Fruit fly (Drosophila melanogaster) whole organism, embryonic: Measurements from ENCODE around the gene tank.

Experiments
- Adf1 ChIP-seq: fragments of 200-800 bp; sonication (Bioruptor generic); IDR thresholded peaks from 2 replicates; pipeline ENCODE4 v1.3.6; 2022; ENCODE audit warnings: missing biosample characterization, missing genetic modification characterization
- CG10209 ChIP-seq: fragments of 200-800 bp; sonication (Bioruptor generic); optimal IDR thresholded peaks from 3 replicates; lab custom pipeline; 2017; ENCODE audit warnings: missing biosample characterization, mild to moderate bottlenecking, missing genetic modification characterization, missing genetic modification reagents
- CG10543 ChIP-seq: fragments of 200-800 bp; sonication (Bioruptor generic); optimal IDR thresholded peaks from 3 replicates; lab custom pipeline; 2017; ENCODE audit warnings: missing biosample characterization, mild to moderate bottlenecking, missing genetic modification characterization, moderate library complexity
- CG10959 ChIP-seq: fragments of 200-800 bp; sonication (Bioruptor generic); IDR thresholded peaks from 2 replicates; pipeline ENCODE4 v1.3.6; 2022; ENCODE audit warnings: missing biosample characterization, missing genetic modification characterization
- CG11456 ChIP-seq: fragments of 200-800 bp; sonication (Bioruptor generic); IDR thresholded peaks from 3 replicates; pipeline ENCODE4 v1.3.6; 2022; ENCODE audit warnings: missing biosample characterization, missing genetic modification characterization
- CG12391 ChIP-seq: fragments of 200-800 bp; sonication (Bioruptor generic); optimal IDR thresholded peaks from 3 replicates; lab custom pipeline; 2018; ENCODE audit warnings: missing biosample characterization, mild to moderate bottlenecking, missing genetic modification characterization, moderate library complexity
- CG12769 ChIP-seq: fragments of 200-800 bp; sonication (Bioruptor generic); optimal IDR thresholded peaks from 2 replicates; lab custom pipeline; 2019; ENCODE audit warnings: missing biosample characterization, mild to moderate bottlenecking, missing genetic modification characterization, moderate library complexity
- CG13287 ChIP-seq: fragments of 200-800 bp; sonication (Bioruptor generic); IDR thresholded peaks from 2 replicates; pipeline ENCODE4 v1.3.6; 2022; ENCODE audit warnings: missing biosample characterization, missing genetic modification characterization; ENCODE audit not compliant: partially characterized antibody
- CG14710 ChIP-seq: fragments of 200-800 bp; sonication (Bioruptor generic); optimal IDR thresholded peaks from 3 replicates; lab custom pipeline; 2019; ENCODE audit warnings: missing biosample characterization, mild to moderate bottlenecking, missing genetic modification characterization, moderate library complexity
- CG14860 ChIP-seq: fragments of 200-800 bp; sonication (Bioruptor generic); IDR thresholded peaks from 3 replicates; pipeline ENCODE4 v1.3.6; 2022; ENCODE audit warnings: missing biosample characterization, missing genetic modification characterization; ENCODE audit not compliant: partially characterized antibody
- CG15011 ChIP-seq: fragments of 200-800 bp; sonication (Bioruptor generic); optimal IDR thresholded peaks from 3 replicates; lab custom pipeline; 2018; ENCODE audit warnings: missing biosample characterization, mild to moderate bottlenecking, missing genetic modification characterization
- CG1529 ChIP-seq: fragments of 200-800 bp; sonication (Bioruptor generic); optimal IDR thresholded peaks from 3 replicates; lab custom pipeline; 2018; ENCODE audit warnings: missing biosample characterization, missing genetic modification characterization
- CG16815 ChIP-seq: fragments of 200-800 bp; sonication (Bioruptor generic); optimal IDR thresholded peaks from 3 replicates; lab custom pipeline; 2017; ENCODE audit warnings: missing biosample characterization, mild to moderate bottlenecking, missing genetic modification characterization
- CG18011 ChIP-seq: fragments of 200-800 bp; sonication (Bioruptor generic); optimal IDR thresholded peaks from 2 replicates; lab custom pipeline; 2017; ENCODE audit warnings: missing biosample characterization, missing genetic modification characterization, mild to moderate bottlenecking, moderate library complexity, missing genotype
- CG18619 ChIP-seq: fragments of 200-800 bp; sonication (Bioruptor generic); optimal IDR thresholded peaks from 3 replicates; lab custom pipeline; 2017; ENCODE audit warnings: missing biosample characterization, mild to moderate bottlenecking, missing genetic modification characterization
- CG2199 ChIP-seq: fragments of 200-800 bp; sonication (Bioruptor generic); IDR thresholded peaks from 3 replicates; pipeline ENCODE4 v1.3.6; 2022; ENCODE audit warnings: missing biosample characterization, missing genetic modification characterization
- CG32767 ChIP-seq: fragments of 200-800 bp; sonication (Bioruptor generic); IDR thresholded peaks from 2 replicates; pipeline ENCODE4 v1.3.6; 2022; ENCODE audit warnings: missing biosample characterization, missing genetic modification characterization
- CG34224 ChIP-seq: fragments of 200-800 bp; sonication (Bioruptor generic); IDR thresholded peaks from 3 replicates; pipeline ENCODE4 v1.3.6; 2022; ENCODE audit warnings: missing biosample characterization, missing genetic modification characterization; ENCODE audit not compliant: partially characterized antibody
- CG5953 ChIP-seq: fragments of 200-800 bp; sonication (Bioruptor generic); IDR thresholded peaks from 2 replicates; pipeline ENCODE4 v1.3.6; 2022; ENCODE audit warnings: missing biosample characterization, missing genetic modification characterization
- CG6683 ChIP-seq: fragments of 200-800 bp; sonication (Bioruptor generic); optimal IDR thresholded peaks from 2 replicates; lab custom pipeline; 2017; ENCODE audit warnings: missing biosample characterization, mild to moderate bottlenecking, missing genetic modification characterization, missing genetic modification reagents
- CG7928 ChIP-seq: fragments of 200-800 bp; sonication (Bioruptor generic); optimal IDR thresholded peaks from 2 replicates; lab custom pipeline; 2017; ENCODE audit warnings: missing biosample characterization, mild to moderate bottlenecking, missing genetic modification characterization
- CHES-1-like ChIP-seq: fragments of 200-800 bp; sonication (Bioruptor generic); optimal IDR thresholded peaks from 2 replicates; lab custom pipeline; 2016; ENCODE audit warnings: missing biosample characterization, missing genetic modification characterization
- CTCF ChIP-seq: fragments of 200-800 bp; sonication (Bioruptor generic); optimal IDR thresholded peaks from 2 replicates; lab custom pipeline; 2017; ENCODE audit warnings: missing biosample characterization, mild to moderate bottlenecking, missing genetic modification characterization, moderate library complexity
- CrebB ChIP-seq: fragments of 200-800 bp; sonication (Bioruptor generic); optimal IDR thresholded peaks from 3 replicates; lab custom pipeline; 2018; ENCODE audit warnings: missing biosample characterization, mild to moderate bottlenecking, missing genetic modification characterization
- Fer1 ChIP-seq: fragments of 200-800 bp; sonication (Bioruptor generic); optimal IDR thresholded peaks from 2 replicates; lab custom pipeline; 2017; ENCODE audit warnings: missing biosample characterization, mild to moderate bottlenecking, missing genetic modification characterization
- HLH54F ChIP-seq: fragments of 200-800 bp; sonication (Bioruptor generic); optimal IDR thresholded peaks from 3 replicates; lab custom pipeline; 2016; ENCODE audit warnings: missing biosample characterization, missing genetic modification characterization
- Hr78 ChIP-seq, 2 experiments: fragments of 200-800 bp in 1 of 2; fragments of >200 bp in 1 of 2; sonication (Bioruptor generic) in 1 of 2; optimal IDR thresholded peaks; 2 replicates each; lab custom pipeline; 2017 to 2019; ENCODE audit warnings: missing biosample characterization in 2 of 2, missing genetic modification characterization in 2 of 2, mild to moderate bottlenecking in 1 of 2, moderate library complexity in 1 of 2
- Opbp ChIP-seq: fragments of 200-800 bp; sonication (Bioruptor generic); IDR thresholded peaks from 3 replicates; pipeline ENCODE4 v1.3.6; 2022; ENCODE audit warnings: missing biosample characterization, missing genetic modification characterization; ENCODE audit not compliant: partially characterized antibody
- Scr ChIP-seq: fragments of 200-800 bp; sonication (Bioruptor generic); IDR thresholded peaks from 2 replicates; pipeline ENCODE4 v1.3.6; 2022; ENCODE audit warnings: missing biosample characterization, missing genetic modification characterization; ENCODE audit not compliant: partially characterized antibody
- Spps ChIP-seq: fragments of 200-800 bp; sonication (Bioruptor generic); optimal IDR thresholded peaks from 2 replicates; lab custom pipeline; 2018; ENCODE audit warnings: missing biosample characterization, mild to moderate bottlenecking, missing genetic modification characterization
- Sry-β ChIP-seq: fragments of 200-800 bp; sonication (Bioruptor generic); optimal IDR thresholded peaks from 2 replicates; lab custom pipeline; 2018; ENCODE audit warnings: missing biosample characterization, mild to moderate bottlenecking, missing genetic modification characterization, moderate library complexity
- ab ChIP-seq: fragments of 200-800 bp; sonication (Bioruptor generic); optimal IDR thresholded peaks from 2 replicates; lab custom pipeline; 2016; ENCODE audit warnings: missing biosample characterization, missing genetic modification characterization
- ara ChIP-seq: fragments of 200-800 bp; sonication (Bioruptor generic); IDR thresholded peaks from 2 replicates; pipeline ENCODE4 v1.3.6; 2022; ENCODE audit warnings: missing biosample characterization, missing genetic modification characterization
- caup ChIP-seq: fragments of 200-800 bp; sonication (Bioruptor generic); optimal IDR thresholded peaks from 3 replicates; lab custom pipeline; 2017; ENCODE audit warnings: missing biosample characterization, mild to moderate bottlenecking, missing genetic modification characterization, moderate library complexity; ENCODE audit not compliant: severe bottlenecking
- ftz-f1 ChIP-seq: fragments of 200-800 bp; sonication (Bioruptor generic); optimal IDR thresholded peaks from 2 replicates; lab custom pipeline; 2016; ENCODE audit warnings: missing biosample characterization, missing genetic modification characterization
- inv ChIP-seq: fragments of 200-800 bp; sonication (Bioruptor generic); IDR thresholded peaks from 2 replicates; pipeline ENCODE4 v1.3.6; 2022; ENCODE audit warnings: missing biosample characterization, missing genetic modification characterization; ENCODE audit not compliant: partially characterized antibody
- klu ChIP-seq: fragments of 200-800 bp; sonication (Bioruptor generic); IDR thresholded peaks from 2 replicates; pipeline ENCODE4 v1.3.6; 2022; ENCODE audit warnings: missing biosample characterization, missing genetic modification characterization
- lmd ChIP-seq: fragments of 200-800 bp; sonication (Bioruptor generic); IDR thresholded peaks from 2 replicates; pipeline ENCODE4 v1.3.6; 2022; ENCODE audit warnings: missing biosample characterization, missing genetic modification characterization
- mirr ChIP-seq: fragments of 200-800 bp; sonication (Bioruptor generic); optimal IDR thresholded peaks from 3 replicates; lab custom pipeline; 2018; ENCODE audit warnings: missing biosample characterization, mild to moderate bottlenecking, missing genetic modification characterization
- mld ChIP-seq: fragments of 200-800 bp; sonication (Bioruptor generic); IDR thresholded peaks from 3 replicates; pipeline ENCODE4 v1.3.6; 2022; ENCODE audit warnings: missing biosample characterization, missing genetic modification characterization; ENCODE audit not compliant: partially characterized antibody
- nerfin-2 ChIP-seq: fragments of 200-800 bp; sonication (Bioruptor generic); IDR thresholded peaks from 2 replicates; pipeline ENCODE4 v1.3.6; 2022; ENCODE audit warnings: missing biosample characterization, missing genetic modification characterization; ENCODE audit not compliant: partially characterized antibody
- odd ChIP-seq: fragments of 200-800 bp; sonication (Bioruptor generic); optimal IDR thresholded peaks from 2 replicates; lab custom pipeline; 2017; ENCODE audit warnings: missing biosample characterization, mild to moderate bottlenecking, missing genetic modification characterization
- pho ChIP-seq: fragments of 200-800 bp; sonication (Bioruptor generic); optimal IDR thresholded peaks from 2 replicates; lab custom pipeline; 2016; ENCODE audit warnings: missing biosample characterization, missing genetic modification characterization
- sob ChIP-seq: fragments of 200-800 bp; sonication (Bioruptor generic); IDR thresholded peaks from 2 replicates; pipeline ENCODE4 v1.3.6; 2022; ENCODE audit warnings: missing biosample characterization, missing genetic modification characterization
- stwl ChIP-seq: fragments of 200-800 bp; sonication (Bioruptor generic); optimal IDR thresholded peaks from 3 replicates; lab custom pipeline; 2018; ENCODE audit warnings: missing biosample characterization, mild to moderate bottlenecking, missing genetic modification characterization, moderate library complexity
- tgo ChIP-seq: fragments of 200-800 bp; sonication (Bioruptor generic); IDR thresholded peaks from 3 replicates; pipeline ENCODE4 v1.3.6; 2022; ENCODE audit warnings: missing biosample characterization, missing genetic modification characterization
- wek ChIP-seq: fragments of 200-800 bp; sonication (Bioruptor generic); optimal IDR thresholded peaks from 3 replicates; lab custom pipeline; 2018; ENCODE audit warnings: missing biosample characterization, mild to moderate bottlenecking, missing genetic modification characterization, moderate library complexity
- wor ChIP-seq: fragments of 200-800 bp; sonication (Bioruptor generic); IDR thresholded peaks from 2 replicates; pipeline ENCODE4 v1.3.6; 2022; ENCODE audit warnings: missing biosample characterization, missing genetic modification characterization
- yki ChIP-seq: fragments of >200 bp; optimal IDR thresholded peaks from 3 replicates; lab custom pipeline; 2018

Gene tank

dm6 chr2L:4847191-4847853, 9.5 kb upstream of the tank start, which contains the start of the genes mxt and CG11927 (continued):
- no peak for TF ChIP-seq ftz-f1
- no peak for TF ChIP-seq wor
- TF ChIP-seq HLH54F (GFP tag; lab: Kevin White, UChicago) = peak; percentile 64
- peak; percentile 38 for TF ChIP-seq CG18619 (GFP tag; lab: Kevin White, UChicago)
- TF ChIP-seq CG15011 (GFP tag; lab: Kevin White, UChicago) = no peak
- no peak for TF ChIP-seq lmd (GFP tag; lab: Robert Waterston, UW)
- TF ChIP-seq CG1529 = no peak
- TF ChIP-seq CG2199 = no peak
- no peak for TF ChIP-seq Hr78 (GFP tag; optimal IDR thresholded peaks at IDR 0.05; lab: Kevin White, UChicago)
- TF ChIP-seq Fer1 (GFP tag; lab: Kevin White, UChicago) = no peak
- TF ChIP-seq nerfin-2 = peak; percentile 71
- TF ChIP-seq sob (GFP tag; lab: Robert Waterston, UW) = peak; percentile 48; the same call in 1 of the 2 replicates
- TF ChIP-seq inv (GFP tag; lab: Robert Waterston, UW) = peak; percentile 81
- TF ChIP-seq CG10543 = peak; percentile 56
- TF ChIP-seq ab (GFP tag; lab: Kevin White, UChicago) = no peak
- no peak for TF ChIP-seq CG32767 (GFP tag; lab: Robert Waterston, UW)
- TF ChIP-seq Sry-β = peak; percentile 88
- TF ChIP-seq tgo = no peak
- TF ChIP-seq CG12391 (tag; lab: Kevin White, UChicago) = peak; percentile 52
- TF ChIP-seq CG7928 = no peak
- TF ChIP-seq CG10209 (GFP tag; lab: Kevin White, UChicago) = no peak
- peak; percentile 78 for TF ChIP-seq CG14860
- no peak for TF ChIP-seq caup (GFP tag; lab: Kevin White, UChicago)
- TF ChIP-seq CG14710 = peak; percentile 63
- TF ChIP-seq CG11456 (GFP tag; lab: Robert Waterston, UW) = peak; percentile 75; the same call in 2 of the 3 replicates
- TF ChIP-seq Scr = peak; percentile 92
- TF ChIP-seq CG13287 = peak; percentile 90
- TF ChIP-seq Spps (tag; lab: Kevin White, UChicago) = no peak
- TF ChIP-seq CG6683 (GFP tag; lab: Kevin White, UChicago) = no peak
- TF ChIP-seq CG5953 = no peak
- no peak for TF ChIP-seq Adf1 (GFP tag; lab: Robert Waterston, UW)
- TF ChIP-seq CG12769 (tag; lab: Kevin White, UChicago) = no peak
- TF ChIP-seq wek (GFP tag; lab: Kevin White, UChicago) = no peak
- no peak for TF ChIP-seq yki (lab: Kevin White, UChicago)
- TF ChIP-seq CHES-1-like (GFP tag; lab: Kevin White, UChicago) = no peak
- no peak for TF ChIP-seq klu (GFP tag; lab: Robert Waterston, UW)
- TF ChIP-seq CG10959 = no peak
- TF ChIP-seq stwl (tag; lab: Kevin White, UChicago) = no peak
- TF ChIP-seq pho = peak; percentile 45
- TF ChIP-seq CG18011 (GFP tag; lab: Kevin White, UChicago) = no peak
- TF ChIP-seq CTCF (GFP tag; lab: Kevin White, UChicago) = peak; percentile 4
- TF ChIP-seq CG16815 (GFP tag; lab: Kevin White, UChicago) = no peak
- TF ChIP-seq Opbp = peak; percentile 90
- 0 out of 2 replicates have a peak, but pooled peaks have one; percentile 37 for TF ChIP-seq ara
- TF ChIP-seq mirr (GFP tag; lab: Kevin White, UChicago) = no peak
- peak; percentile 88; the same call in 2 of the 3 replicates for TF ChIP-seq mld (GFP tag; lab: Robert Waterston, UW)
- TF ChIP-seq CrebB (tag; lab: Kevin White, UChicago) = no peak
- peak; percentile 85 for TF ChIP-seq CG34224
- TF ChIP-seq odd (GFP tag; lab: Kevin White, UChicago) = no peak
